Worm (Caenorhabditis elegans) whole organism, L2 larva: Measurements from ENCODE around the gene T26A8.4.

ENCODE experiments used
- C34F6.9 ChIP-seq: fragments of 150-350 bp; optimal IDR thresholded peaks from 2 replicates; lab custom pipeline; 2014; ENCODE audit warnings: missing biosample characterization, missing genetic modification characterization
- aly-2 ChIP-seq: fragments of 150-350 bp; optimal IDR thresholded peaks from 2 replicates; lab custom pipeline; 2014; ENCODE audit warnings: missing biosample characterization, missing genetic modification characterization
- egl-27 ChIP-seq: sonication (generic microtip); optimal IDR thresholded peaks from 3 replicates; lab custom pipeline; 2017; ENCODE audit warnings: missing biosample characterization, missing genetic modification reagents, missing genetic modification characterization
- elt-3 ChIP-seq: sonication (generic microtip); optimal IDR thresholded peaks from 2 replicates; lab custom pipeline; 2017; ENCODE audit warnings: missing biosample characterization, missing genetic modification characterization
- lsy-2 ChIP-seq, 2 experiments: fragments of 150-350 bp in 1 of 2; sonication (generic microtip) in 1 of 2; optimal IDR thresholded peaks; 2 replicates each; lab custom pipeline; 2014 to 2017; ENCODE audit warnings: missing biosample characterization in 2 of 2, missing genetic modification characterization in 2 of 2
- mab-5 ChIP-seq: fragments of 150-350 bp; optimal IDR thresholded peaks from 2 replicates; lab custom pipeline; 2014; ENCODE audit warnings: missing biosample characterization, missing genetic modification characterization
- mdl-1 ChIP-seq, 2 experiments: fragments of 150-350 bp in 1 of 2; sonication (generic microtip) in 1 of 2; optimal IDR thresholded peaks; 2 replicates each; lab custom pipeline; 2017; ENCODE audit warnings: missing biosample characterization in 2 of 2, missing genetic modification characterization in 2 of 2
- nhr-10 ChIP-seq: sonication (generic microtip); optimal IDR thresholded peaks from 2 replicates; lab custom pipeline; 2017; ENCODE audit warnings: missing biosample characterization, missing genetic modification characterization
- nhr-23 ChIP-seq: fragments of 150-350 bp; optimal IDR thresholded peaks from 2 replicates; lab custom pipeline; 2014; ENCODE audit warnings: missing biosample characterization, missing genetic modification reagents, missing genetic modification characterization
- sma-9 ChIP-seq, 2 experiments: fragments of 150-350 bp in 1 of 2; sonication (generic microtip) in 1 of 2; optimal IDR thresholded peaks; 2 replicates each; lab custom pipeline; 2014 to 2016; ENCODE audit warnings: missing genetic modification characterization in 2 of 2, mild to moderate bottlenecking in 1 of 2, missing biosample characterization in 1 of 2, missing compliant biosample characterization in 1 of 2, missing genetic modification reagents in 1 of 2, moderate library complexity in 1 of 2
- unc-39 ChIP-seq: fragments of 150-350 bp; optimal IDR thresholded peaks from 2 replicates; lab custom pipeline; 2014; ENCODE audit warnings: missing biosample characterization, missing genetic modification characterization
- unc-62 ChIP-seq: fragments of 150-350 bp; optimal IDR thresholded peaks from 2 replicates; lab custom pipeline; 2014; ENCODE audit warnings: missing biosample characterization, missing genetic modification reagents, missing genetic modification characterization
- zag-1 ChIP-seq: fragments of 150-350 bp; optimal IDR thresholded peaks from 2 replicates; lab custom pipeline; 2014; ENCODE audit warnings: missing biosample characterization, missing genetic modification characterization

- TF ChIP-seq egl-27 (tag; lab: Kevin White, UChicago), result no peak
- no peak for TF ChIP-seq nhr-23 (tag; lab: Kevin White, UChicago)
- TF ChIP-seq aly-2 (tag; lab: Kevin White, UChicago), result no peak
- TF ChIP-seq sma-9 (GFP tag; optimal IDR thresholded peaks at IDR 0.05; lab: Kevin White, UChicago), result peak; percentile 71
- TF ChIP-seq sma-9 (tag; optimal IDR thresholded peaks at IDR 0.05; lab: Kevin White, UChicago), result no peak
- TF ChIP-seq mab-5 (tag; lab: Kevin White, UChicago), result peak; percentile 53
- peak; percentile 88 for TF ChIP-seq C34F6.9 (tag; lab: Kevin White, UChicago)
- TF ChIP-seq lsy-2 (tag; optimal IDR thresholded peaks at IDR 0.05; lab: Kevin White, UChicago), result peak; percentile 63 to 90
- no peak for TF ChIP-seq elt-3
- TF ChIP-seq zag-1 (tag; lab: Kevin White, UChicago), result no peak
- no peak for TF ChIP-seq nhr-10 (tag; lab: Kevin White, UChicago)
- no peak for TF ChIP-seq unc-62
- peak in 1 of 2 experiments; percentile 11 for TF ChIP-seq mdl-1 (tag; optimal IDR thresholded peaks at IDR 0.05; lab: Kevin White, UChicago)
- no peak for TF ChIP-seq unc-39 (tag; lab: Kevin White, UChicago)
Measured at ce11 chrIV:8379278-8379677, 53.4 kb downstream of the T26A8.4 start, which contains the start of gene nap-1.
